Worm (Caenorhabditis elegans): ENCODE measurements around the gene str-135.

Gene str-135

ce11 chrV:8280770-8281169 lies at the start of gene str-135:
TSS of gene str-135 (minus strand) at chrV:8280870.
- TF ChIP-seq unc-62 (GFP tag; optimal IDR thresholded peaks at IDR 0.05 in 1 of 2), result no peak
- no peak for TF ChIP-seq unc-62 (tag; optimal IDR thresholded peaks at IDR 0.05)
- no peak for TF ChIP-seq dmd-9 (GFP tag; IDR thresholded peaks at IDR 0.05)
- TF ChIP-seq F26F4.8 (GFP tag; conservative IDR thresholded peaks at IDR 0.05), result no peak
- TF ChIP-seq zfp-3 (GFP tag; conservative IDR thresholded peaks at IDR 0.05), result no peak
- TF ChIP-seq egl-27 (tag; optimal IDR thresholded peaks at IDR 0.05), result no peak
- TF ChIP-seq ztf-7 (tag; optimal IDR thresholded peaks at IDR 0.05), result no peak

ce11 chrV:8329390-8329789 lies 48.7 kb upstream of the str-135 start:
- TF ChIP-seq lim-7 (GFP tag; IDR thresholded peaks at IDR 0.05) (peak; percentile 70), dmd-8 (GFP tag; IDR thresholded peaks at IDR 0.05) (peak; percentile 72; the same call in 1 of the 2 replicates), madf-5 (GFP tag; IDR thresholded peaks at IDR 0.05) (peak in 1 of 2 experiments; percentile 50; a peak in 1 of 4 replicates), F26F4.8 (GFP tag; conservative IDR thresholded peaks at IDR 0.05) (peak; percentile 84), F44E2.7 (GFP tag; IDR thresholded peaks at IDR 0.05) (0 out of 2 replicates have a peak, but pooled peaks have one; percentile 38), madf-9 (GFP tag; conservative IDR thresholded peaks at IDR 0.05) (0 out of 2 replicates have a peak, but pooled peaks have one; percentile 47), snpc-1.2 (GFP tag; IDR thresholded peaks at IDR 0.05) (0 out of 2 replicates have a peak, but pooled peaks have one; percentile 29), Y105C5A.15 (GFP tag; IDR thresholded peaks at IDR 0.05) (0 out of 2 replicates have a peak, but pooled peaks have one; percentile 57), D1046.2 (GFP tag; IDR thresholded peaks at IDR 0.05) (0 out of 2 replicates have a peak, but pooled peaks have one; percentile 68)

ce11 chrV:8327080-8327479 lies 46.4 kb upstream of the str-135 start:
- TF ChIP-seq cey-2 (tag; optimal IDR thresholded peaks at IDR 0.05; ENCODE audit: borderline replicate concordance, insufficient read depth) (no peak), mdt-29 (GFP tag; IDR thresholded peaks at IDR 0.05) (no peak), pha-4 (GFP tag; IDR thresholded peaks at IDR 0.05) (no peak), pha-4 (tag; optimal IDR thresholded peaks at IDR 0.05) (no peak), set-16 (GFP tag; IDR thresholded peaks at IDR 0.05) (peak; percentile 89), aha-1 (tag) (no peak), unc-62 (GFP tag; optimal IDR thresholded peaks at IDR 0.05 in 1 of 2) (no peak), unc-62 (tag; optimal IDR thresholded peaks at IDR 0.05) (no peak), tag-97 (GFP tag; IDR thresholded peaks at IDR 0.05) (no peak)

- TF ChIP-seq zag-1 (tag; optimal IDR thresholded peaks at IDR 0.05) (no peak), set-16 (GFP tag; IDR thresholded peaks at IDR 0.05) (peak; percentile 74)
Observed at ce11 chrV:8325906-8326305, 45.2 kb upstream of the str-135 start.

- TF ChIP-seq ceh-62 (tag; optimal IDR thresholded peaks at IDR 0.05) (no peak), T26A8.4 (GFP tag; IDR thresholded peaks at IDR 0.05) (no peak), aha-1 (tag) (peak; percentile 95), nhr-10 (tag; optimal IDR thresholded peaks at IDR 0.05) (no peak), ceh-44 (GFP tag; IDR thresholded peaks at IDR 0.05) (no peak), ces-1 (GFP tag; optimal IDR thresholded peaks at IDR 0.05) (no peak), unc-62 (GFP tag; optimal IDR thresholded peaks at IDR 0.05 in 1 of 2) (peak in 1 of 2 experiments; percentile 69), unc-62 (tag; optimal IDR thresholded peaks at IDR 0.05) (no peak), mes-2 (tag; optimal IDR thresholded peaks at IDR 0.05; ENCODE audit: poor library complexity, severe bottlenecking) (no peak)
Observed at ce11 chrV:8323545-8323944, 42.9 kb upstream of the str-135 start.

- TF ChIP-seq ztf-7 (tag; optimal IDR thresholded peaks at IDR 0.05), result no peak
- TF ChIP-seq Y48G9A.11 (GFP tag; IDR thresholded peaks at IDR 0.05), result no peak
- no peak for TF ChIP-seq lin-39 (tag; optimal IDR thresholded peaks at IDR 0.05)
- no peak for TF ChIP-seq Y75B8A.6 (GFP tag; IDR thresholded peaks at IDR 0.05)
- TF ChIP-seq fos-1 (tag; optimal IDR thresholded peaks at IDR 0.05), result no peak
- no peak for TF ChIP-seq hif-1 (tag; optimal IDR thresholded peaks at IDR 0.05)
- TF ChIP-seq saeg-2 (GFP tag; IDR thresholded peaks at IDR 0.05), result no peak
- no peak for TF ChIP-seq T20F7.1 (GFP tag; optimal IDR thresholded peaks at IDR 0.05)
- TF ChIP-seq daf-19 (GFP tag; conservative IDR thresholded peaks at IDR 0.05), result no peak
- no peak for TF ChIP-seq mdl-1 (tag; optimal IDR thresholded peaks at IDR 0.05)
- no peak for TF ChIP-seq hlh-30 (tag; optimal IDR thresholded peaks at IDR 0.05; ENCODE audit: insufficient read depth)
- TF ChIP-seq mxl-2 (GFP tag; conservative IDR thresholded peaks at IDR 0.05), result no peak
- no peak for TF ChIP-seq Y105C5A.15 (GFP tag; IDR thresholded peaks at IDR 0.05)
- no peak for TF ChIP-seq F49E8.2 (tag; optimal IDR thresholded peaks at IDR 0.05; ENCODE audit: borderline replicate concordance)
- no peak for TF ChIP-seq set-16 (GFP tag; IDR thresholded peaks at IDR 0.05)
- no peak for TF ChIP-seq unc-62 (GFP tag; optimal IDR thresholded peaks at IDR 0.05 in 1 of 2)
- TF ChIP-seq unc-62 (tag; optimal IDR thresholded peaks at IDR 0.05), result no peak
Observed at ce11 chrV:8318135-8318534, 37.5 kb upstream of the str-135 start, which contains the start of gene clec-219. TSS of gene clec-219 (plus strand) at chrV:8318435.

Measured in whole organism, L4 larva.